Fruit fly (Drosophila melanogaster) whole organism, embryonic: ENCODE data around the gene CG11342.
A peak's percentile ranks its signal among the peaks of the same experiment; 100 is the strongest.

ENCODE experiments used
- Atf6 ChIP-seq: fragments of 200-800 bp; sonication (Bioruptor generic); IDR thresholded peaks from 2 replicates; pipeline ENCODE4 v1.3.6; 2022; ENCODE audit warnings: missing biosample characterization, missing genetic modification characterization
- B-H2 ChIP-seq: fragments of 200-800 bp; sonication (Bioruptor generic); optimal IDR thresholded peaks from 2 replicates; lab custom pipeline; 2018; ENCODE audit warnings: missing biosample characterization, mild to moderate bottlenecking, missing genetic modification characterization
- CG15269 ChIP-seq: fragments of 200-800 bp; sonication (Bioruptor generic); optimal IDR thresholded peaks from 2 replicates; lab custom pipeline; 2018; ENCODE audit warnings: missing biosample characterization, mild to moderate bottlenecking, missing genetic modification characterization, moderate library complexity
- CG16779 ChIP-seq: fragments of 200-800 bp; sonication (Bioruptor generic); IDR thresholded peaks from 2 replicates; pipeline ENCODE4 v1.3.6; 2022; ENCODE audit warnings: missing biosample characterization, missing genetic modification characterization
- CG1832 ChIP-seq: fragments of 200-800 bp; sonication (Bioruptor generic); optimal IDR thresholded peaks from 2 replicates; lab custom pipeline; 2017; ENCODE audit warnings: missing biosample characterization, mild to moderate bottlenecking, missing genetic modification characterization, inconsistent platforms
- CG18476 ChIP-seq: fragments of 200-800 bp; sonication (Bioruptor generic); optimal IDR thresholded peaks from 2 replicates; lab custom pipeline; 2016; ENCODE audit warnings: missing biosample characterization, mild to moderate bottlenecking, missing genetic modification characterization
- CG18599 ChIP-seq: fragments of 200-800 bp; sonication (Bioruptor generic); optimal IDR thresholded peaks from 3 replicates; lab custom pipeline; 2017; ENCODE audit warnings: missing biosample characterization, missing genetic modification characterization, mild to moderate bottlenecking, moderate library complexity, missing genetic modification reagents
- CG31388 ChIP-seq: fragments of 200-800 bp; sonication (Bioruptor generic); optimal IDR thresholded peaks from 2 replicates; lab custom pipeline; 2016; ENCODE audit warnings: missing biosample characterization, missing genetic modification characterization
- CG32532 ChIP-seq: fragments of 200-800 bp; sonication (Bioruptor generic); IDR thresholded peaks from 2 replicates; pipeline ENCODE4 v1.3.6; 2022; ENCODE audit warnings: missing biosample characterization, missing genetic modification characterization
- CG32772 ChIP-seq: fragments of 200-800 bp; sonication (Bioruptor generic); IDR thresholded peaks from 2 replicates; pipeline ENCODE4 v1.3.6; 2022; ENCODE audit warnings: missing biosample characterization, missing genetic modification characterization
- CG33213 ChIP-seq: fragments of 200-800 bp; sonication (Bioruptor generic); optimal IDR thresholded peaks from 3 replicates; lab custom pipeline; 2016; ENCODE audit warnings: missing biosample characterization, missing genetic modification characterization
- CG6791 ChIP-seq: fragments of 200-800 bp; sonication (Bioruptor generic); IDR thresholded peaks from 3 replicates; pipeline ENCODE4 v1.3.6; 2022; ENCODE audit warnings: missing biosample characterization, missing genetic modification characterization; ENCODE audit not compliant: partially characterized antibody
- CG8089 ChIP-seq: fragments of 200-800 bp; sonication (Bioruptor generic); optimal IDR thresholded peaks from 3 replicates; lab custom pipeline; 2016; ENCODE audit warnings: missing biosample characterization, missing genetic modification characterization
- CG9797 ChIP-seq: fragments of 200-800 bp; sonication (Bioruptor generic); optimal IDR thresholded peaks from 3 replicates; lab custom pipeline; 2018; ENCODE audit warnings: missing biosample characterization, mild to moderate bottlenecking, missing genetic modification characterization
- CoRest ChIP-seq: fragments of 200-800 bp; sonication (Bioruptor generic); optimal IDR thresholded peaks from 3 replicates; lab custom pipeline; 2018; ENCODE audit warnings: missing biosample characterization, mild to moderate bottlenecking, missing genetic modification characterization, moderate library complexity
- D19A ChIP-seq: fragments of 200-800 bp; optimal IDR thresholded peaks from 3 replicates; lab custom pipeline; 2019; ENCODE audit warnings: missing biosample characterization, mild to moderate bottlenecking, missing genetic modification characterization, moderate library complexity
- Deaf1 ChIP-seq: fragments of 200-800 bp; optimal IDR thresholded peaks from 3 replicates; lab custom pipeline; 2019; ENCODE audit warnings: missing biosample characterization, mild to moderate bottlenecking, missing genetic modification characterization, moderate library complexity
- Doc3 ChIP-seq: fragments of 200-800 bp; sonication (Bioruptor generic); IDR thresholded peaks from 3 replicates; pipeline ENCODE4 v1.3.6; 2022; ENCODE audit warnings: missing biosample characterization, missing genetic modification characterization; ENCODE audit not compliant: partially characterized antibody
- H15 ChIP-seq: fragments of 200-800 bp; sonication (Bioruptor generic); IDR thresholded peaks from 3 replicates; pipeline ENCODE4 v1.3.6; 2022; ENCODE audit warnings: missing biosample characterization, missing genetic modification characterization
- Hsf ChIP-seq: fragments of 200-800 bp; sonication (Bioruptor generic); optimal IDR thresholded peaks from 3 replicates; lab custom pipeline; 2016; ENCODE audit warnings: missing biosample characterization, missing genetic modification characterization
- Lim3 ChIP-seq: fragments of 200-800 bp; sonication (Bioruptor generic); IDR thresholded peaks from 2 replicates; pipeline ENCODE4 v1.3.6; 2022; ENCODE audit warnings: missing biosample characterization, missing genetic modification characterization
- MESR4 ChIP-seq: fragments of 200-800 bp; sonication (Bioruptor generic); optimal IDR thresholded peaks from 2 replicates; lab custom pipeline; 2018; ENCODE audit warnings: missing biosample characterization, mild to moderate bottlenecking, missing genetic modification characterization, moderate library complexity
- MTF-1 ChIP-seq: fragments of 200-800 bp; sonication (Bioruptor generic); optimal IDR thresholded peaks from 2 replicates; lab custom pipeline; 2018; ENCODE audit warnings: missing biosample characterization, mild to moderate bottlenecking, missing genetic modification characterization, borderline replicate concordance
- Nf-YC ChIP-seq: fragments of 200-800 bp; optimal IDR thresholded peaks from 3 replicates; lab custom pipeline; 2019; ENCODE audit warnings: missing biosample characterization, mild to moderate bottlenecking, missing genetic modification characterization, moderate library complexity
- Pdp1 ChIP-seq, 2 experiments: fragments of 200-800 bp; sonication (Bioruptor generic); optimal IDR thresholded peaks; 3 replicates each; lab custom pipeline; 2016; ENCODE audit warnings: missing biosample characterization in 2 of 2, missing genetic modification characterization in 2 of 2, mild to moderate bottlenecking in 1 of 2, moderate library complexity in 1 of 2
- TFAM ChIP-seq: fragments of 200-800 bp; sonication (Bioruptor generic); optimal IDR thresholded peaks from 2 replicates; lab custom pipeline; 2017; ENCODE audit warnings: missing biosample characterization, missing genetic modification characterization, inconsistent platforms
- Vsx1 ChIP-seq: fragments of 200-800 bp; sonication (Bioruptor generic); optimal IDR thresholded peaks from 2 replicates; lab custom pipeline; 2017; ENCODE audit warnings: missing biosample characterization, mild to moderate bottlenecking, missing genetic modification characterization, missing genetic modification reagents
- cas ChIP-seq: fragments of 200-800 bp; sonication (Bioruptor generic); IDR thresholded peaks from 2 replicates; pipeline ENCODE4 v1.3.6; 2022; ENCODE audit warnings: missing biosample characterization, missing genetic modification characterization
- croc ChIP-seq: fragments of 200-800 bp; sonication (Bioruptor generic); conservative IDR thresholded peaks from 3 replicates; pipeline ENCODE4 v1.3.6; 2022; ENCODE audit warnings: missing biosample characterization, missing genetic modification characterization
- disco-r ChIP-seq: fragments of 200-800 bp; sonication (Bioruptor generic); optimal IDR thresholded peaks from 2 replicates; lab custom pipeline; 2016; ENCODE audit warnings: missing biosample characterization, missing genetic modification characterization
- dysf ChIP-seq: fragments of 200-800 bp; sonication (Bioruptor generic); IDR thresholded peaks from 3 replicates; pipeline ENCODE4 v1.3.6; 2022; ENCODE audit warnings: missing biosample characterization, missing genetic modification characterization
- ems ChIP-seq: fragments of 200-800 bp; sonication (Bioruptor generic); optimal IDR thresholded peaks from 3 replicates; lab custom pipeline; 2016; ENCODE audit warnings: missing biosample characterization, missing genetic modification characterization
- fd64A ChIP-seq: fragments of 200-800 bp; sonication (Bioruptor generic); optimal IDR thresholded peaks from 3 replicates; lab custom pipeline; 2018; ENCODE audit warnings: missing biosample characterization, mild to moderate bottlenecking, missing genetic modification characterization
- gce ChIP-seq: fragments of 200-800 bp; sonication (Bioruptor generic); IDR thresholded peaks from 3 replicates; pipeline ENCODE4 v1.3.6; 2022; ENCODE audit warnings: missing biosample characterization, missing genetic modification characterization
- hth ChIP-seq: fragments of >200 bp; optimal IDR thresholded peaks from 2 replicates; lab custom pipeline; 2017; ENCODE audit warnings: inconsistent platforms
- knrl ChIP-seq: fragments of 200-800 bp; sonication (Bioruptor generic); IDR thresholded peaks from 3 replicates; pipeline ENCODE4 v1.3.6; 2022; ENCODE audit warnings: missing biosample characterization, missing genetic modification characterization; ENCODE audit not compliant: partially characterized antibody
- lab ChIP-seq: fragments of 200-800 bp; sonication (Bioruptor generic); optimal IDR thresholded peaks from 3 replicates; lab custom pipeline; 2017; ENCODE audit warnings: missing biosample characterization, missing genetic modification characterization, mild to moderate bottlenecking, moderate library complexity, missing genetic modification reagents
- lov ChIP-seq, 2 experiments: fragments of 200-800 bp in 1 of 2; fragments of >200 bp in 1 of 2; sonication (Bioruptor generic) in 1 of 2; IDR thresholded peaks in 1 of 2; optimal IDR thresholded peaks in 1 of 2; 2 replicates in 1 of 2; 3 replicates in 1 of 2; pipeline versions ENCODE4 v1.3.6 to Lab custom; 2017 to 2022; ENCODE audit warnings: missing biosample characterization in 1 of 2, missing genetic modification characterization in 1 of 2
- nom ChIP-seq: fragments of 200-800 bp; sonication (Bioruptor generic); optimal IDR thresholded peaks from 2 replicates; lab custom pipeline; 2017; ENCODE audit warnings: missing biosample characterization, missing genetic modification characterization, mild to moderate bottlenecking, moderate library complexity, missing genetic modification reagents
- odd ChIP-seq: fragments of 200-800 bp; sonication (Bioruptor generic); optimal IDR thresholded peaks from 2 replicates; lab custom pipeline; 2017; ENCODE audit warnings: missing biosample characterization, mild to moderate bottlenecking, missing genetic modification characterization
- pan ChIP-seq, 4 experiments: fragments of >200 bp in 3 of 4; fragments of 200-800 bp in 1 of 4; sonication (Bioruptor generic) in 1 of 4; optimal IDR thresholded peaks in 3 of 4; IDR thresholded peaks in 1 of 4; 2 replicates each; pipeline versions ENCODE4 v1.3.6 to Lab custom; 2017 to 2022; ENCODE audit warnings: missing biosample characterization in 2 of 4, missing genetic modification characterization in 2 of 4, mixed read lengths in 1 of 4
- pb ChIP-seq: fragments of 200-800 bp; sonication (Bioruptor generic); optimal IDR thresholded peaks from 3 replicates; lab custom pipeline; 2016; ENCODE audit warnings: missing biosample characterization, missing genetic modification characterization
- psq ChIP-seq: fragments of 200-800 bp; sonication (Bioruptor generic); optimal IDR thresholded peaks from 2 replicates; lab custom pipeline; 2017; ENCODE audit warnings: missing biosample characterization, missing genetic modification characterization
- row ChIP-seq: fragments of 200-800 bp; sonication (Bioruptor generic); IDR thresholded peaks from 3 replicates; pipeline ENCODE4 v1.3.6; 2022; ENCODE audit warnings: missing biosample characterization, missing genetic modification characterization
- schlank ChIP-seq: fragments of 200-800 bp; sonication (Bioruptor generic); optimal IDR thresholded peaks from 2 replicates; lab custom pipeline; 2018; ENCODE audit warnings: missing biosample characterization, mild to moderate bottlenecking, missing genetic modification characterization
- scrt ChIP-seq: fragments of 200-800 bp; sonication (Bioruptor generic); optimal IDR thresholded peaks from 2 replicates; lab custom pipeline; 2018; ENCODE audit warnings: missing biosample characterization, mild to moderate bottlenecking, missing genetic modification characterization, moderate library complexity
- sd ChIP-seq: fragments of 200-800 bp; sonication (Bioruptor generic); optimal IDR thresholded peaks from 3 replicates; lab custom pipeline; 2018; ENCODE audit warnings: missing biosample characterization, mild to moderate bottlenecking, missing genetic modification characterization, moderate library complexity
- sens-2 ChIP-seq: fragments of 200-800 bp; sonication (Bioruptor generic); IDR thresholded peaks from 2 replicates; pipeline ENCODE4 v1.3.6; 2022; ENCODE audit warnings: missing biosample characterization, missing genetic modification characterization

The CG11342 gene

dm6 chr3L:4354898-4355627 is 12.2 kb downstream of the CG11342 start (continued):
- TF ChIP-seq disco-r: no peak
- TF ChIP-seq Doc3 (GFP tag; lab: Robert Waterston, UW): no peak
- TF ChIP-seq row (GFP tag; lab: Robert Waterston, UW): peak; percentile 45
- TF ChIP-seq pan (optimal IDR thresholded peaks at IDR 0.05; lab: Kevin White, UChicago): no peak
- no peak for TF ChIP-seq pan (GFP tag; optimal IDR thresholded peaks at IDR 0.05 in 1 of 2, IDR thresholded peaks at IDR 0.05 in 1 of 2)
- no peak for TF ChIP-seq Pdp1 (GFP tag; optimal IDR thresholded peaks at IDR 0.05; lab: Kevin White, UChicago)
- no peak for TF ChIP-seq MTF-1 (GFP tag; lab: Kevin White, UChicago)
- peak; percentile 69 for TF ChIP-seq CoRest (tag; lab: Kevin White, UChicago)
- TF ChIP-seq CG16779 (GFP tag; lab: Robert Waterston, UW): no peak
- TF ChIP-seq D19A: peak; percentile 98
- TF ChIP-seq CG32532 (GFP tag; lab: Robert Waterston, UW): no peak
- TF ChIP-seq Nf-YC (tag; lab: Kevin White, UChicago): no peak
- no peak for TF ChIP-seq nom (GFP tag; lab: Kevin White, UChicago)
- TF ChIP-seq MESR4 (GFP tag; lab: Kevin White, UChicago): no peak
- TF ChIP-seq knrl (GFP tag; lab: Robert Waterston, UW): no peak
- TF ChIP-seq dysf (GFP tag; lab: Robert Waterston, UW): 0 out of 3 replicates have a peak, but pooled peaks have one; percentile 32
- no peak for TF ChIP-seq ems (GFP tag; lab: Kevin White, UChicago)
- no peak for TF ChIP-seq fd64A (GFP tag; lab: Kevin White, UChicago)
- no peak for TF ChIP-seq croc
- TF ChIP-seq CG8089 (GFP tag; lab: Kevin White, UChicago): no peak
- TF ChIP-seq sens-2: no peak
- no peak for TF ChIP-seq psq (GFP tag; lab: Kevin White, UChicago)
- TF ChIP-seq sd (tag; lab: Kevin White, UChicago): no peak
- TF ChIP-seq Hsf (GFP tag; lab: Kevin White, UChicago): no peak
- no peak for TF ChIP-seq H15 (GFP tag; lab: Robert Waterston, UW)
- TF ChIP-seq B-H2: no peak
- no peak for TF ChIP-seq schlank (tag; lab: Kevin White, UChicago)
- no peak for TF ChIP-seq gce
- TF ChIP-seq Atf6 (GFP tag; lab: Robert Waterston, UW): no peak
- no peak for TF ChIP-seq scrt
- no peak for TF ChIP-seq lov (optimal IDR thresholded peaks at IDR 0.05; lab: Kevin White, UChicago)
- no peak for TF ChIP-seq lov (GFP tag; IDR thresholded peaks at IDR 0.05; lab: Robert Waterston, UW)
- TF ChIP-seq CG31388 (GFP tag; lab: Kevin White, UChicago): no peak
- TF ChIP-seq odd (GFP tag; lab: Kevin White, UChicago): peak; percentile 37
- peak; percentile 25 for TF ChIP-seq Vsx1
- peak; percentile 7 for TF ChIP-seq Deaf1 (tag; lab: Kevin White, UChicago)
- TF ChIP-seq cas (GFP tag; lab: Robert Waterston, UW): no peak
- no peak for TF ChIP-seq pb (GFP tag; lab: Kevin White, UChicago)
- TF ChIP-seq TFAM: no peak
- TF ChIP-seq Lim3 (GFP tag; lab: Robert Waterston, UW): no peak
- no peak for TF ChIP-seq CG32772 (GFP tag; lab: Robert Waterston, UW)
- peak; percentile 5 for TF ChIP-seq lab
- TF ChIP-seq CG15269 (tag; lab: Kevin White, UChicago): peak; percentile 14
- TF ChIP-seq CG6791 (GFP tag; lab: Robert Waterston, UW): no peak
- TF ChIP-seq hth (lab: Kevin White, UChicago): no peak
- no peak for TF ChIP-seq CG9797 (GFP tag; lab: Kevin White, UChicago)
- TF ChIP-seq CG18476 (GFP tag; lab: Kevin White, UChicago): peak; percentile 14
- peak; percentile 48 for TF ChIP-seq CG18599 (GFP tag; lab: Kevin White, UChicago)
- no peak for TF ChIP-seq CG1832 (GFP tag; lab: Kevin White, UChicago)
- no peak for TF ChIP-seq CG33213 (GFP tag; lab: Kevin White, UChicago)
